Fruit fly (Drosophila melanogaster): ENCODE data around the gene CG12880.

DNA sequence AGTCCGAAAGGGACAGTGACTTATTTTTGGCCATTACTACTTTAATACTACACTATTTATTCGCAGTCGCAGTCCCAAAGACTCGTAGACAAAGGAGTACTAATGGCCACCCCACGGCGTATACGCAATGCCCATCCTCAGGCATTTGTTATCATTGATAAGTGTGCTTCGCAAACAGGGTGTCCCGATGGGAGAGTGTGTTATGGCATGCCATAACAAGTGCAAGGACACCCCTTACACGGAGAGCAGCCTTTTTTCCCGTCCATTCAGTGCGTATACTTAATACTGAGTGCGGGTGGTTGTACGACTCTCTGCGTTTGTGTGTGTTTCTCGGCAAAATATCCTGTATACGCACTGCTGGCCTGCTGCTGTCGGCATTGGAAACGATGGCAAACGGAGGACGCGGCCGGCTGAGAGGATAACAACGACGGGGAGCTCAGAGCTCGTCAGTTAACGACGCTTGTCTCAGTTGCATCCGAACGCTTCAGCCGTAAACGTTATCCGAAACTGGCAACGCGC, 23.7 kb upstream of the CG12880 start, which contains the start of gene unc80:
- TF ChIP-seq CG8478 (optimal IDR thresholded peaks at IDR 0.05), result no peak
- TF ChIP-seq pan (optimal IDR thresholded peaks at IDR 0.05), result no peak
- no peak for TF ChIP-seq psq (optimal IDR thresholded peaks at IDR 0.05)
- no peak for TF ChIP-seq Dll (optimal IDR thresholded peaks at IDR 0.05)
- no peak for TF ChIP-seq usp (GFP tag; optimal IDR thresholded peaks at IDR 0.05)
- no peak for TF ChIP-seq EcR (GFP tag; optimal IDR thresholded peaks at IDR 0.05)

Measured in whole organism.